Fruit fly (Drosophila melanogaster) whole organism: ENCODE results near the gene CG5781.

Source experiments
- EcR ChIP-seq, 2 experiments: fragments of >200 bp; optimal IDR thresholded peaks; 2 replicates each; lab custom pipeline; 2017; ENCODE audit warnings: missing biosample characterization in 2 of 2, missing genetic modification characterization in 2 of 2, missing genetic modification reagents in 2 of 2
- psq ChIP-seq: fragments of >200 bp; optimal IDR thresholded peaks from 2 replicates; lab custom pipeline; 2017

dm6 chr2L:12721794-12722315 lies 24.7 kb upstream of the CG5781 start, which contains the start of gene Pih1D1:
- TF ChIP-seq psq (lab: Kevin White, UChicago) (no peak), EcR (GFP tag; optimal IDR thresholded peaks at IDR 0.05; lab: Kevin White, UChicago) (no peak)
